Worm (Caenorhabditis elegans): ENCODE data around the gene str-55.

- TF ChIP-seq unc-120 (tag; optimal IDR thresholded peaks at IDR 0.05; ENCODE audit: poor library complexity, severe bottlenecking) (no peak), unc-62 (GFP tag; optimal IDR thresholded peaks at IDR 0.05) (no peak)
These were observed 13.0 kb upstream of the str-55 start, which contains the start of gene str-73 for ce11 chrV:16429940-16430339.

Data from whole organism, mixed stage, embryonic.